Fruit fly (Drosophila melanogaster): ENCODE data around the gene beg.

beg gene

DNA sequence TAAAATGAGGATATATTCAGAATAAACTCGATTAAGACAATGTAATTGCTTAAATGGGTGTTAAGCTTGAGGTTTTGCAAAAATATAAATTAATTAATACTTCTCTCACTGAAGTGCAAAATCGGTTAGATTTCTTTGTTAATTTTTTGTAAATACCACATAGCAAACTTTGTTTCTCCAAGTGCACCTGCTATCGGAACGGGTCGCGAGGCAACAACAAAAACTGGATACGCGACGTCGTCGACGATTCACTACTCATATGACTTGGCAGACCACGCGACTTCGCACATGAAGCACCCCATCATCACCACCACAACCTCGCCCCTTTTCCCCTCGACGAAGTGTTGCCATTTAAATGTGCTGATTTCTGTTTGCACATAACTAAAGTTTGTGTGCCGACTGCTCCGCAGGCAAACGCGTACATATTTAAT is 28.4 kb upstream of the beg start (continued):
- TF ChIP-seq btn (GFP tag; optimal IDR thresholded peaks at IDR 0.05) (no peak), TFAM (GFP tag; optimal IDR thresholded peaks at IDR 0.05) (no peak), CG3281 (GFP tag; optimal IDR thresholded peaks at IDR 0.05) (peak; percentile 7), CG16815 (GFP tag; optimal IDR thresholded peaks at IDR 0.05) (no peak), CG3065 (GFP tag; optimal IDR thresholded peaks at IDR 0.05) (no peak), CG2889 (GFP tag; IDR thresholded peaks at IDR 0.05) (no peak), CG4328 (GFP tag; optimal IDR thresholded peaks at IDR 0.05) (no peak), CG4730 (GFP tag; IDR thresholded peaks at IDR 0.05) (no peak), Eip74EF (GFP tag; optimal IDR thresholded peaks at IDR 0.05) (no peak), ssp (GFP tag; IDR thresholded peaks at IDR 0.05) (no peak), Poxn (GFP tag; IDR thresholded peaks at IDR 0.05) (no peak), CG15011 (GFP tag; optimal IDR thresholded peaks at IDR 0.05) (no peak), dati (GFP tag; IDR thresholded peaks at IDR 0.05) (no peak), exex (tag; optimal IDR thresholded peaks at IDR 0.05) (peak; percentile 28), H15 (GFP tag; IDR thresholded peaks at IDR 0.05) (0 out of 3 replicates have a peak, but pooled peaks have one; percentile 28), tx (GFP tag; optimal IDR thresholded peaks at IDR 0.05) (no peak), HLH3B (GFP tag; IDR thresholded peaks at IDR 0.05) (peak; percentile 64), scrt (GFP tag; optimal IDR thresholded peaks at IDR 0.05) (no peak), eve (GFP tag; optimal IDR thresholded peaks at IDR 0.05) (no peak), Ada2b (GFP tag; IDR thresholded peaks at IDR 0.05) (0 out of 2 replicates have a peak, but pooled peaks have one; percentile 30), CG17912 (GFP tag; optimal IDR thresholded peaks at IDR 0.05) (no peak), caup (GFP tag; optimal IDR thresholded peaks at IDR 0.05; ENCODE audit: severe bottlenecking) (peak; percentile 2), nmo (GFP tag; optimal IDR thresholded peaks at IDR 0.05) (peak; percentile 24), Dbx (GFP tag; IDR thresholded peaks at IDR 0.05) (no peak), CG15269 (tag; optimal IDR thresholded peaks at IDR 0.05) (peak; percentile 43), Hmr (GFP tag; optimal IDR thresholded peaks at IDR 0.05) (no peak), nau (GFP tag; optimal IDR thresholded peaks at IDR 0.05) (no peak), fd64A (GFP tag; optimal IDR thresholded peaks at IDR 0.05) (no peak), CG2120 (GFP tag; optimal IDR thresholded peaks at IDR 0.05) (peak; percentile 31), CG13775 (GFP tag; optimal IDR thresholded peaks at IDR 0.05) (no peak), CG15514 (GFP tag; optimal IDR thresholded peaks at IDR 0.05) (no peak), CG10147 (GFP tag; optimal IDR thresholded peaks at IDR 0.05) (no peak), CG18599 (GFP tag; optimal IDR thresholded peaks at IDR 0.05) (no peak), gsb-n (tag; optimal IDR thresholded peaks at IDR 0.05) (no peak), Doc2 (GFP tag; IDR thresholded peaks at IDR 0.05) (no peak), Xbp1 (GFP tag; optimal IDR thresholded peaks at IDR 0.05) (peak; percentile 52), Myb (GFP tag; optimal IDR thresholded peaks at IDR 0.05) (no peak), CG2116 (GFP tag; optimal IDR thresholded peaks at IDR 0.05) (no peak), D19A (tag; optimal IDR thresholded peaks at IDR 0.05) (peak; percentile 13), knrl (GFP tag; IDR thresholded peaks at IDR 0.05; ENCODE audit: partially characterized antibody) (no peak), GATAe (GFP tag; conservative IDR thresholded peaks at IDR 0.05) (0 out of 2 replicates have a peak, but pooled peaks have one; percentile 14), ttk (GFP tag; IDR thresholded peaks at IDR 0.05) (peak; percentile 46), az2 (GFP tag; optimal IDR thresholded peaks at IDR 0.05) (peak; percentile 3), CG11695 (GFP tag; IDR thresholded peaks at IDR 0.05) (peak; percentile 34; the same call in 1 of the 3 replicates), CG2712 (tag; optimal IDR thresholded peaks at IDR 0.05) (peak; percentile 40), peb (GFP tag; IDR thresholded peaks at IDR 0.05) (0 out of 2 replicates have a peak, but pooled peaks have one; percentile 16), CG1529 (GFP tag; optimal IDR thresholded peaks at IDR 0.05) (no peak), CG12391 (tag; optimal IDR thresholded peaks at IDR 0.05) (no peak), gcm2 (GFP tag; optimal IDR thresholded peaks at IDR 0.05) (no peak), CG7271 (tag; optimal IDR thresholded peaks at IDR 0.05) (no peak), Taf1 (GFP tag; IDR thresholded peaks at IDR 0.05) (peak; percentile 42; the same call in 1 of the 2 replicates)

All from whole organism, embryonic.